Fruit fly (Drosophila melanogaster) whole organism, embryonic: Measurements from ENCODE around the gene CG8289.

ENCODE experiments used
- Adf1 ChIP-seq: fragments of 200-800 bp; sonication (Bioruptor generic); IDR thresholded peaks from 2 replicates; pipeline ENCODE4 v1.3.6; 2022; ENCODE audit warnings: missing biosample characterization, missing genetic modification characterization
- Atf3 ChIP-seq: fragments of 200-800 bp; sonication (Bioruptor generic); optimal IDR thresholded peaks from 3 replicates; lab custom pipeline; 2016; ENCODE audit warnings: missing biosample characterization, missing genetic modification characterization
- CG10366 ChIP-seq: fragments of 200-800 bp; sonication (Bioruptor generic); IDR thresholded peaks from 2 replicates; pipeline ENCODE4 v1.3.6; 2022; ENCODE audit warnings: missing biosample characterization, missing genetic modification characterization
- CG12104 ChIP-seq: fragments of 200-800 bp; sonication (Bioruptor generic); optimal IDR thresholded peaks from 3 replicates; lab custom pipeline; 2016; ENCODE audit warnings: missing biosample characterization, missing genetic modification characterization
- CG12219 ChIP-seq: fragments of 200-800 bp; sonication (Bioruptor generic); optimal IDR thresholded peaks from 3 replicates; lab custom pipeline; 2018; ENCODE audit warnings: missing biosample characterization, mild to moderate bottlenecking, missing genetic modification characterization
- CG13775 ChIP-seq: fragments of 200-800 bp; sonication (Bioruptor generic); optimal IDR thresholded peaks from 3 replicates; lab custom pipeline; 2017; ENCODE audit warnings: missing biosample characterization, mild to moderate bottlenecking, missing genetic modification characterization
- CG1602 ChIP-seq: fragments of 200-800 bp; sonication (Bioruptor generic); optimal IDR thresholded peaks from 3 replicates; lab custom pipeline; 2016; ENCODE audit warnings: missing biosample characterization, missing genetic modification characterization
- CG16779 ChIP-seq: fragments of 200-800 bp; sonication (Bioruptor generic); IDR thresholded peaks from 2 replicates; pipeline ENCODE4 v1.3.6; 2022; ENCODE audit warnings: missing biosample characterization, missing genetic modification characterization
- CG17328 ChIP-seq: fragments of 200-800 bp; sonication (Bioruptor generic); IDR thresholded peaks from 2 replicates; pipeline ENCODE4 v1.3.6; 2022; ENCODE audit warnings: missing biosample characterization, missing genetic modification characterization
- CG18599 ChIP-seq: fragments of 200-800 bp; sonication (Bioruptor generic); optimal IDR thresholded peaks from 3 replicates; lab custom pipeline; 2017; ENCODE audit warnings: missing biosample characterization, missing genetic modification characterization, mild to moderate bottlenecking, moderate library complexity, missing genetic modification reagents
- CG2678 ChIP-seq: fragments of 200-800 bp; sonication (Bioruptor generic); optimal IDR thresholded peaks from 3 replicates; lab custom pipeline; 2019; ENCODE audit warnings: missing biosample characterization, mild to moderate bottlenecking, missing genetic modification characterization, moderate library complexity
- CG2875 ChIP-seq: fragments of 200-800 bp; sonication (Bioruptor generic); optimal IDR thresholded peaks from 2 replicates; lab custom pipeline; 2017; ENCODE audit warnings: missing biosample characterization, mild to moderate bottlenecking, missing genetic modification characterization, missing genetic modification reagents
- CG3407 ChIP-seq: fragments of 200-800 bp; sonication (Bioruptor generic); optimal IDR thresholded peaks from 2 replicates; lab custom pipeline; 2018; ENCODE audit warnings: missing biosample characterization, mild to moderate bottlenecking, missing genetic modification characterization
- CG6272 ChIP-seq: fragments of 200-800 bp; sonication (Bioruptor generic); IDR thresholded peaks from 2 replicates; pipeline ENCODE4 v1.3.6; 2022; ENCODE audit warnings: missing biosample characterization, missing genetic modification characterization
- CG6654 ChIP-seq: fragments of 200-800 bp; sonication (Bioruptor generic); optimal IDR thresholded peaks from 2 replicates; lab custom pipeline; 2017; ENCODE audit warnings: missing biosample characterization, mild to moderate bottlenecking, missing genetic modification characterization
- CG6791 ChIP-seq: fragments of 200-800 bp; sonication (Bioruptor generic); IDR thresholded peaks from 3 replicates; pipeline ENCODE4 v1.3.6; 2022; ENCODE audit warnings: missing biosample characterization, missing genetic modification characterization; ENCODE audit not compliant: partially characterized antibody
- CG7357 ChIP-seq: fragments of 200-800 bp; sonication (Bioruptor generic); IDR thresholded peaks from 3 replicates; pipeline ENCODE4 v1.3.6; 2022; ENCODE audit warnings: missing biosample characterization, missing genetic modification characterization
- CG7372 ChIP-seq: fragments of 200-800 bp; sonication (Bioruptor generic); IDR thresholded peaks from 2 replicates; pipeline ENCODE4 v1.3.6; 2022; ENCODE audit warnings: missing biosample characterization, missing genetic modification characterization
- CG7963 ChIP-seq: fragments of 200-800 bp; sonication (Bioruptor generic); IDR thresholded peaks from 3 replicates; pipeline ENCODE4 v1.3.6; 2022; ENCODE audit warnings: missing biosample characterization, missing genetic modification characterization; ENCODE audit not compliant: partially characterized antibody
- CG8281 ChIP-seq: fragments of 200-800 bp; sonication (Bioruptor generic); optimal IDR thresholded peaks from 2 replicates; lab custom pipeline; 2018; ENCODE audit warnings: missing biosample characterization, mild to moderate bottlenecking, missing genetic modification characterization, moderate library complexity
- CG9609 ChIP-seq: fragments of 200-800 bp; sonication (Bioruptor generic); optimal IDR thresholded peaks from 3 replicates; lab custom pipeline; 2016; ENCODE audit warnings: missing biosample characterization, missing genetic modification characterization
- CkIIα-i1 ChIP-seq: fragments of 200-800 bp; sonication (Bioruptor generic); IDR thresholded peaks from 2 replicates; pipeline ENCODE4 v1.3.6; 2022; ENCODE audit warnings: missing biosample characterization, missing genetic modification characterization
- D ChIP-seq, 2 experiments: fragments of 200-800 bp in 1 of 2; fragments of >200 bp in 1 of 2; sonication (Bioruptor generic) in 1 of 2; optimal IDR thresholded peaks; 2 replicates in 1 of 2; 3 replicates in 1 of 2; lab custom pipeline; 2017; ENCODE audit warnings: mild to moderate bottlenecking in 1 of 2, missing biosample characterization in 1 of 2, missing genetic modification characterization in 1 of 2, missing genetic modification reagents in 1 of 2
- Dfd ChIP-seq, 2 experiments: fragments of >200 bp; optimal IDR thresholded peaks; 2 replicates each; lab custom pipeline; 2017; ENCODE audit warnings: missing biosample characterization in 2 of 2, missing genetic modification characterization in 2 of 2
- Eip74EF ChIP-seq, 2 experiments: fragments of 200-800 bp in 1 of 2; fragments of >200 bp in 1 of 2; sonication (Bioruptor generic) in 1 of 2; optimal IDR thresholded peaks; 2 replicates each; lab custom pipeline; 2017 to 2019; ENCODE audit warnings: missing biosample characterization in 2 of 2, missing genetic modification characterization in 2 of 2, mild to moderate bottlenecking in 1 of 2, moderate library complexity in 1 of 2
- H15 ChIP-seq: fragments of 200-800 bp; sonication (Bioruptor generic); IDR thresholded peaks from 3 replicates; pipeline ENCODE4 v1.3.6; 2022; ENCODE audit warnings: missing biosample characterization, missing genetic modification characterization
- H2.0 ChIP-seq: fragments of 200-800 bp; sonication (Bioruptor generic); IDR thresholded peaks from 2 replicates; pipeline ENCODE4 v1.3.6; 2022; ENCODE audit warnings: missing biosample characterization, missing genetic modification characterization
- HLH3B ChIP-seq: fragments of 200-800 bp; sonication (Bioruptor generic); IDR thresholded peaks from 2 replicates; pipeline ENCODE4 v1.3.6; 2022; ENCODE audit warnings: missing biosample characterization, missing genetic modification characterization
- Hey ChIP-seq: fragments of 200-800 bp; sonication (Bioruptor generic); optimal IDR thresholded peaks from 3 replicates; lab custom pipeline; 2018; ENCODE audit warnings: missing biosample characterization, mild to moderate bottlenecking, missing genetic modification characterization
- Lpt ChIP-seq: fragments of >200 bp; optimal IDR thresholded peaks from 2 replicates; lab custom pipeline; 2018; ENCODE audit warnings: missing biosample characterization, missing genetic modification characterization
- NC2β ChIP-seq: fragments of 200-800 bp; sonication (Bioruptor generic); optimal IDR thresholded peaks from 2 replicates; lab custom pipeline; 2016; ENCODE audit warnings: missing biosample characterization, missing genetic modification characterization
- Nf-YA ChIP-seq: fragments of 200-800 bp; sonication (Bioruptor generic); IDR thresholded peaks from 2 replicates; pipeline ENCODE4 v1.3.6; 2022; ENCODE audit warnings: missing biosample characterization, missing genetic modification characterization
- Sin3A ChIP-seq: fragments of >200 bp; optimal IDR thresholded peaks from 2 replicates; lab custom pipeline; 2018
- Trl ChIP-seq, 3 experiments: fragments of >200 bp in 2 of 3; fragments of 200-800 bp in 1 of 3; sonication (Bioruptor generic) in 1 of 3; optimal IDR thresholded peaks; 2 replicates in 1 of 3; 3 replicates in 2 of 3; lab custom pipeline; 2016 to 2017; ENCODE audit warnings: missing biosample characterization in 1 of 3, missing genetic modification characterization in 1 of 3
- chif ChIP-seq, 2 experiments: fragments of 200-800 bp; sonication (Bioruptor generic); optimal IDR thresholded peaks; 3 replicates each; lab custom pipeline; 2016; ENCODE audit warnings: missing biosample characterization in 2 of 2, missing genetic modification characterization in 2 of 2
- crol ChIP-seq: fragments of 200-800 bp; sonication (Bioruptor generic); IDR thresholded peaks from 2 replicates; pipeline ENCODE4 v1.3.6; 2022; ENCODE audit warnings: missing biosample characterization, missing genetic modification characterization
- dmrt99B ChIP-seq: fragments of 200-800 bp; sonication (Bioruptor generic); optimal IDR thresholded peaks from 2 replicates; lab custom pipeline; 2018; ENCODE audit warnings: missing biosample characterization, mild to moderate bottlenecking, missing genetic modification characterization, moderate library complexity
- ems ChIP-seq: fragments of 200-800 bp; sonication (Bioruptor generic); optimal IDR thresholded peaks from 3 replicates; lab custom pipeline; 2016; ENCODE audit warnings: missing biosample characterization, missing genetic modification characterization
- fd3F ChIP-seq: fragments of 200-800 bp; sonication (Bioruptor generic); optimal IDR thresholded peaks from 2 replicates; lab custom pipeline; 2018; ENCODE audit warnings: missing biosample characterization, mild to moderate bottlenecking, missing genetic modification characterization, moderate library complexity
- gem ChIP-seq: fragments of 200-800 bp; sonication (Bioruptor generic); optimal IDR thresholded peaks from 2 replicates; lab custom pipeline; 2019; ENCODE audit warnings: missing biosample characterization, mild to moderate bottlenecking, missing genetic modification characterization, moderate library complexity
- ken ChIP-seq: fragments of 200-800 bp; sonication (Bioruptor generic); IDR thresholded peaks from 3 replicates; pipeline ENCODE4 v1.3.6; 2022; ENCODE audit warnings: missing biosample characterization, missing genetic modification characterization
- klu ChIP-seq: fragments of 200-800 bp; sonication (Bioruptor generic); IDR thresholded peaks from 2 replicates; pipeline ENCODE4 v1.3.6; 2022; ENCODE audit warnings: missing biosample characterization, missing genetic modification characterization
- knrl ChIP-seq: fragments of 200-800 bp; sonication (Bioruptor generic); IDR thresholded peaks from 3 replicates; pipeline ENCODE4 v1.3.6; 2022; ENCODE audit warnings: missing biosample characterization, missing genetic modification characterization; ENCODE audit not compliant: partially characterized antibody
- lilli ChIP-seq: fragments of 200-800 bp; sonication (Bioruptor generic); optimal IDR thresholded peaks from 3 replicates; lab custom pipeline; 2016; ENCODE audit warnings: missing biosample characterization, missing genetic modification characterization
- org-1 ChIP-seq: fragments of 200-800 bp; sonication (Bioruptor generic); optimal IDR thresholded peaks from 2 replicates; lab custom pipeline; 2017; ENCODE audit warnings: missing biosample characterization, missing genetic modification characterization
- repo ChIP-seq: fragments of 200-800 bp; sonication (Bioruptor generic); optimal IDR thresholded peaks from 2 replicates; lab custom pipeline; 2016; ENCODE audit warnings: missing biosample characterization, missing genetic modification characterization
- shn ChIP-seq: fragments of 200-800 bp; sonication (Bioruptor generic); optimal IDR thresholded peaks from 3 replicates; lab custom pipeline; 2016; ENCODE audit warnings: missing biosample characterization, missing genetic modification characterization
- tgo ChIP-seq: fragments of 200-800 bp; sonication (Bioruptor generic); IDR thresholded peaks from 3 replicates; pipeline ENCODE4 v1.3.6; 2022; ENCODE audit warnings: missing biosample characterization, missing genetic modification characterization
- unc-4 ChIP-seq: fragments of 200-800 bp; sonication (Bioruptor generic); IDR thresholded peaks from 2 replicates; pipeline ENCODE4 v1.3.6; 2022; ENCODE audit warnings: missing biosample characterization, missing genetic modification characterization; ENCODE audit not compliant: partially characterized antibody
- zfh2 ChIP-seq: fragments of 200-800 bp; sonication (Bioruptor generic); optimal IDR thresholded peaks from 2 replicates; lab custom pipeline; 2016; ENCODE audit warnings: missing biosample characterization, missing genetic modification characterization

The CG8289 gene

DNA sequence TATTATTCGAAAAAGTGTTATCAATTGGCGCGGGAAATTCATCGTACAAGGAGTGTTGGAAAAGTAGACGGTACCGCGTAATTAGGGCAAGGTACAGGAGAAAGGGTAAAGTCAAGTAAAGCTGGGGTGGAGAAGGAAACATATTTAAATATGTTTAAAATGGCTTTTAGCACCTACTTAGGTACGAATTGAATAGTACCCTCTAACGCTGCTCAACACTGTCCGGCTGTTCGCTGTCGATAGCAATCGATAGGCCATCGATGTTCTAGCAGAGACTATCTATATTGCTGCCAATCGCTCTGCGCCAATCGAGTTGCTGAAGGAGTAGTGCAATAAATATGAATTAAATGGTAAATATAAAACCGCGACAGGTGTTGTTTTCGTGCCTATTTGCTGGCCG lies 36.5 kb downstream of the CG8289 start, which contains the start of gene X11L (continued):
- no peak for TF ChIP-seq Trl (optimal IDR thresholded peaks at IDR 0.05; lab: Kevin White, UChicago)
- TF ChIP-seq Trl (GFP tag; optimal IDR thresholded peaks at IDR 0.05; lab: Kevin White, UChicago): peak; percentile 77
- TF ChIP-seq CkIIα-i1 (GFP tag; lab: Robert Waterston, UW): no peak
- peak; percentile 53 for TF ChIP-seq CG17328 (GFP tag; lab: Robert Waterston, UW)
- peak; percentile 59 for TF ChIP-seq CG6272 (GFP tag; lab: Robert Waterston, UW)
- TF ChIP-seq Sin3A (lab: Kevin White, UChicago): peak; percentile 65
- no peak for TF ChIP-seq Dfd (GFP tag; optimal IDR thresholded peaks at IDR 0.05; lab: Kevin White, UChicago)
- no peak for TF ChIP-seq CG12219
- no peak for TF ChIP-seq CG18599
- TF ChIP-seq CG9609 (GFP tag; lab: Kevin White, UChicago): peak; percentile 78
- TF ChIP-seq D (optimal IDR thresholded peaks at IDR 0.05; lab: Kevin White, UChicago): no peak
- peak; percentile 26 for TF ChIP-seq D (GFP tag; optimal IDR thresholded peaks at IDR 0.05; lab: Kevin White, UChicago)
- 0 out of 2 replicates have a peak, but pooled peaks have one; percentile 34 for TF ChIP-seq Nf-YA
- TF ChIP-seq CG2678 (tag; lab: Kevin White, UChicago): no peak
- no peak for TF ChIP-seq CG3407 (GFP tag; lab: Kevin White, UChicago)
- TF ChIP-seq lilli (GFP tag; lab: Kevin White, UChicago): peak; percentile 84
- TF ChIP-seq CG10366 (GFP tag; lab: Robert Waterston, UW): peak; percentile 63
- TF ChIP-seq ems: peak; percentile 59
- peak; percentile 67 for TF ChIP-seq H2.0 (GFP tag; lab: Robert Waterston, UW)
- peak; percentile 54 for TF ChIP-seq repo (GFP tag; lab: Kevin White, UChicago)
- no peak for TF ChIP-seq CG6654 (GFP tag; lab: Kevin White, UChicago)
- peak; percentile 58 for TF ChIP-seq tgo (GFP tag; lab: Robert Waterston, UW)
- TF ChIP-seq crol (GFP tag; lab: Robert Waterston, UW): 0 out of 2 replicates have a peak, but pooled peaks have one; percentile 11
- no peak for TF ChIP-seq Hey (tag; lab: Kevin White, UChicago)
- TF ChIP-seq chif (GFP tag; optimal IDR thresholded peaks at IDR 0.05; lab: Kevin White, UChicago): peak; percentile 52 to 63
- TF ChIP-seq CG2875 (GFP tag; lab: Kevin White, UChicago): no peak
- TF ChIP-seq CG13775 (GFP tag; lab: Kevin White, UChicago): peak; percentile 57
- no peak for TF ChIP-seq CG8281 (tag; lab: Kevin White, UChicago)
- TF ChIP-seq Adf1 (GFP tag; lab: Robert Waterston, UW): peak; percentile 59
- TF ChIP-seq CG7357: peak; percentile 24; the same call in 1 of the 3 replicates
- TF ChIP-seq HLH3B (GFP tag; lab: Robert Waterston, UW): peak; percentile 65; the same call in 1 of the 2 replicates
- no peak for TF ChIP-seq CG12104 (GFP tag; lab: Kevin White, UChicago)
- peak; percentile 81 for TF ChIP-seq unc-4
- TF ChIP-seq Atf3 (GFP tag; lab: Kevin White, UChicago): peak; percentile 29
- TF ChIP-seq CG1602 (GFP tag; lab: Kevin White, UChicago): peak; percentile 55
- 0 out of 2 replicates have a peak, but pooled peaks have one; percentile 51 for TF ChIP-seq CG16779
- TF ChIP-seq CG7963 (GFP tag; lab: Robert Waterston, UW): peak; percentile 77; the same call in 2 of the 3 replicates
- peak; percentile 73 for TF ChIP-seq shn
- peak; percentile 88 for TF ChIP-seq knrl
- no peak for TF ChIP-seq fd3F (GFP tag; lab: Kevin White, UChicago)
- no peak for TF ChIP-seq dmrt99B (tag; lab: Kevin White, UChicago)
- peak; percentile 79; the same call in 2 of the 3 replicates for TF ChIP-seq ken
- peak; percentile 47 for TF ChIP-seq org-1 (GFP tag; lab: Kevin White, UChicago)
- TF ChIP-seq H15 (GFP tag; lab: Robert Waterston, UW): peak; percentile 49; the same call in 1 of the 3 replicates
- no peak for TF ChIP-seq Eip74EF (GFP tag; optimal IDR thresholded peaks at IDR 0.05; lab: Kevin White, UChicago)
- TF ChIP-seq CG7372 (GFP tag; lab: Robert Waterston, UW): peak; percentile 48; the same call in 1 of the 2 replicates
- TF ChIP-seq zfh2 (GFP tag; lab: Kevin White, UChicago): peak; percentile 84
- peak; percentile 68 for TF ChIP-seq NC2β (GFP tag; lab: Kevin White, UChicago)
- peak; percentile 94 for TF ChIP-seq CG6791 (GFP tag; lab: Robert Waterston, UW)
- no peak for TF ChIP-seq Lpt
- TF ChIP-seq klu (GFP tag; lab: Robert Waterston, UW): 0 out of 2 replicates have a peak, but pooled peaks have one; percentile 8
- no peak for TF ChIP-seq gem (tag; lab: Kevin White, UChicago)
